Fruit fly (Drosophila melanogaster) whole organism, embryonic: Measurements from ENCODE around the gene syd.

Experiments
- Atf-2 ChIP-seq: fragments of 200-800 bp; sonication (Bioruptor generic); optimal IDR thresholded peaks from 2 replicates; lab custom pipeline; 2016; ENCODE audit warnings: missing biosample characterization, missing genetic modification characterization
- Awh ChIP-seq: fragments of 200-800 bp; sonication (Bioruptor generic); IDR thresholded peaks from 2 replicates; pipeline ENCODE4, ENCODE4 v1.3.6; 2022; ENCODE audit warnings: missing biosample characterization, missing genetic modification characterization
- BEAF-32 ChIP-seq: fragments of 200-800 bp; sonication (Bioruptor generic); optimal IDR thresholded peaks from 3 replicates; lab custom pipeline; 2017; ENCODE audit warnings: missing biosample characterization, missing genetic modification characterization, mild to moderate bottlenecking, moderate library complexity, missing genetic modification reagents
- CG10267 ChIP-seq: fragments of 200-800 bp; sonication (Bioruptor generic); optimal IDR thresholded peaks from 2 replicates; lab custom pipeline; 2018; ENCODE audit warnings: missing biosample characterization, mild to moderate bottlenecking, missing genetic modification characterization, moderate library complexity
- CG10543 ChIP-seq: fragments of 200-800 bp; sonication (Bioruptor generic); optimal IDR thresholded peaks from 3 replicates; lab custom pipeline; 2017; ENCODE audit warnings: missing biosample characterization, mild to moderate bottlenecking, missing genetic modification characterization, moderate library complexity
- CG11093 ChIP-seq: fragments of 200-800 bp; sonication (Bioruptor generic); IDR thresholded peaks from 3 replicates; pipeline ENCODE4 v1.3.6; 2022; ENCODE audit warnings: missing biosample characterization, missing genetic modification characterization
- CG11560 ChIP-seq: fragments of 200-800 bp; sonication (Bioruptor generic); IDR thresholded peaks from 3 replicates; pipeline ENCODE4 v1.3.6; 2022; ENCODE audit warnings: missing biosample characterization, missing genetic modification characterization
- CG13287 ChIP-seq: fragments of 200-800 bp; sonication (Bioruptor generic); IDR thresholded peaks from 2 replicates; pipeline ENCODE4 v1.3.6; 2022; ENCODE audit warnings: missing biosample characterization, missing genetic modification characterization; ENCODE audit not compliant: partially characterized antibody
- CG17328 ChIP-seq: fragments of 200-800 bp; sonication (Bioruptor generic); IDR thresholded peaks from 2 replicates; pipeline ENCODE4 v1.3.6; 2022; ENCODE audit warnings: missing biosample characterization, missing genetic modification characterization
- CG17361 ChIP-seq: fragments of 200-800 bp; sonication (Bioruptor generic); IDR thresholded peaks from 3 replicates; pipeline ENCODE4 v1.3.6; 2022; ENCODE audit warnings: missing biosample characterization, missing genetic modification characterization
- CG2120 ChIP-seq: fragments of 200-800 bp; sonication (Bioruptor generic); optimal IDR thresholded peaks from 3 replicates; lab custom pipeline; 2016; ENCODE audit warnings: missing biosample characterization, missing genetic modification characterization
- CG2678 ChIP-seq: fragments of 200-800 bp; sonication (Bioruptor generic); optimal IDR thresholded peaks from 3 replicates; lab custom pipeline; 2019; ENCODE audit warnings: missing biosample characterization, mild to moderate bottlenecking, missing genetic modification characterization, moderate library complexity
- CG32532 ChIP-seq: fragments of 200-800 bp; sonication (Bioruptor generic); IDR thresholded peaks from 2 replicates; pipeline ENCODE4 v1.3.6; 2022; ENCODE audit warnings: missing biosample characterization, missing genetic modification characterization
- CG32772 ChIP-seq: fragments of 200-800 bp; sonication (Bioruptor generic); IDR thresholded peaks from 2 replicates; pipeline ENCODE4 v1.3.6; 2022; ENCODE audit warnings: missing biosample characterization, missing genetic modification characterization
- CG3281 ChIP-seq: fragments of 200-800 bp; sonication (Bioruptor generic); optimal IDR thresholded peaks from 3 replicates; lab custom pipeline; 2017; ENCODE audit warnings: missing biosample characterization, mild to moderate bottlenecking, missing genetic modification characterization
- CG4404 ChIP-seq: fragments of 200-800 bp; sonication (Bioruptor generic); IDR thresholded peaks from 2 replicates; pipeline ENCODE4 v1.3.6; 2022; ENCODE audit warnings: missing biosample characterization, missing genetic modification characterization
- CG6272 ChIP-seq: fragments of 200-800 bp; sonication (Bioruptor generic); IDR thresholded peaks from 2 replicates; pipeline ENCODE4 v1.3.6; 2022; ENCODE audit warnings: missing biosample characterization, missing genetic modification characterization
- CG6654 ChIP-seq: fragments of 200-800 bp; sonication (Bioruptor generic); optimal IDR thresholded peaks from 2 replicates; lab custom pipeline; 2017; ENCODE audit warnings: missing biosample characterization, mild to moderate bottlenecking, missing genetic modification characterization
- CG7987 ChIP-seq: fragments of 200-800 bp; sonication (Bioruptor generic); optimal IDR thresholded peaks from 2 replicates; lab custom pipeline; 2018; ENCODE audit warnings: missing biosample characterization, mild to moderate bottlenecking, missing genetic modification characterization, moderate library complexity
- CG8944 ChIP-seq: fragments of 200-800 bp; sonication (Bioruptor generic); optimal IDR thresholded peaks from 3 replicates; lab custom pipeline; 2016; ENCODE audit warnings: missing biosample characterization, missing genetic modification characterization
- CG9609 ChIP-seq: fragments of 200-800 bp; sonication (Bioruptor generic); optimal IDR thresholded peaks from 3 replicates; lab custom pipeline; 2016; ENCODE audit warnings: missing biosample characterization, missing genetic modification characterization
- CG9817 ChIP-seq: fragments of 200-800 bp; sonication (Bioruptor generic); optimal IDR thresholded peaks from 2 replicates; lab custom pipeline; 2018; ENCODE audit warnings: missing biosample characterization, mild to moderate bottlenecking, missing genetic modification characterization, moderate library complexity
- Camta ChIP-seq: fragments of 200-800 bp; sonication (Bioruptor generic); optimal IDR thresholded peaks from 2 replicates; lab custom pipeline; 2016; ENCODE audit warnings: missing biosample characterization, missing genetic modification characterization
- Chrac-16 ChIP-seq: fragments of 200-800 bp; sonication (Bioruptor generic); optimal IDR thresholded peaks from 3 replicates; lab custom pipeline; 2016; ENCODE audit warnings: missing biosample characterization, missing genetic modification characterization
- CkIIα-i1 ChIP-seq: fragments of 200-800 bp; sonication (Bioruptor generic); IDR thresholded peaks from 2 replicates; pipeline ENCODE4 v1.3.6; 2022; ENCODE audit warnings: missing biosample characterization, missing genetic modification characterization
- Dbx ChIP-seq: fragments of 200-800 bp; sonication (Bioruptor generic); IDR thresholded peaks from 3 replicates; pipeline ENCODE4 v1.3.6; 2022; ENCODE audit warnings: missing biosample characterization, missing genetic modification characterization
- HmgD ChIP-seq: fragments of 200-800 bp; sonication (Bioruptor generic); optimal IDR thresholded peaks from 3 replicates; lab custom pipeline; 2016; ENCODE audit warnings: missing biosample characterization, missing genetic modification characterization
- Hmr ChIP-seq: fragments of 200-800 bp; sonication (Bioruptor generic); optimal IDR thresholded peaks from 3 replicates; lab custom pipeline; 2017; ENCODE audit warnings: mild to moderate bottlenecking, missing biosample characterization, missing genetic modification reagents, missing genetic modification characterization
- MBD-R2 ChIP-seq: fragments of 200-800 bp; sonication (Bioruptor generic); IDR thresholded peaks from 2 replicates; pipeline ENCODE4 v1.3.6; 2022; ENCODE audit warnings: missing biosample characterization, missing genetic modification characterization
- Nf-YB ChIP-seq: fragments of 200-800 bp; sonication (Bioruptor generic); optimal IDR thresholded peaks from 3 replicates; lab custom pipeline; 2019; ENCODE audit warnings: missing biosample characterization, mild to moderate bottlenecking, missing genetic modification characterization, moderate library complexity
- Nf-YC ChIP-seq: fragments of 200-800 bp; optimal IDR thresholded peaks from 3 replicates; lab custom pipeline; 2019; ENCODE audit warnings: missing biosample characterization, mild to moderate bottlenecking, missing genetic modification characterization, moderate library complexity
- abd-A ChIP-seq: fragments of 200-800 bp; sonication (Bioruptor generic); optimal IDR thresholded peaks from 3 replicates; lab custom pipeline; 2019; ENCODE audit warnings: missing biosample characterization, mild to moderate bottlenecking, missing genetic modification characterization, moderate library complexity
- ato ChIP-seq: fragments of 200-800 bp; sonication (Bioruptor generic); IDR thresholded peaks from 2 replicates; pipeline ENCODE4 v1.3.6; 2022; ENCODE audit warnings: missing biosample characterization, missing genetic modification characterization; ENCODE audit not compliant: partially characterized antibody
- cg ChIP-seq: fragments of 200-800 bp; sonication (Bioruptor generic); optimal IDR thresholded peaks from 3 replicates; lab custom pipeline; 2019; ENCODE audit warnings: missing biosample characterization, mild to moderate bottlenecking, missing genetic modification characterization, moderate library complexity
- chif ChIP-seq, 2 experiments: fragments of 200-800 bp; sonication (Bioruptor generic); optimal IDR thresholded peaks; 3 replicates each; lab custom pipeline; 2016; ENCODE audit warnings: missing biosample characterization in 2 of 2, missing genetic modification characterization in 2 of 2
- crol ChIP-seq: fragments of 200-800 bp; sonication (Bioruptor generic); IDR thresholded peaks from 2 replicates; pipeline ENCODE4 v1.3.6; 2022; ENCODE audit warnings: missing biosample characterization, missing genetic modification characterization
- dan ChIP-seq: fragments of 200-800 bp; sonication (Bioruptor generic); IDR thresholded peaks from 2 replicates; pipeline ENCODE4 v1.3.6; 2022; ENCODE audit warnings: missing biosample characterization, missing genetic modification characterization
- ewg ChIP-seq: fragments of 200-800 bp; sonication (Bioruptor generic); optimal IDR thresholded peaks from 3 replicates; lab custom pipeline; 2017; ENCODE audit warnings: mild to moderate bottlenecking, missing biosample characterization, missing genetic modification reagents, missing genetic modification characterization
- exex ChIP-seq: fragments of 200-800 bp; sonication (Bioruptor generic); optimal IDR thresholded peaks from 4 replicates; lab custom pipeline; 2018; ENCODE audit warnings: missing biosample characterization, mild to moderate bottlenecking, missing genetic modification characterization, moderate library complexity
- lab ChIP-seq: fragments of 200-800 bp; sonication (Bioruptor generic); optimal IDR thresholded peaks from 3 replicates; lab custom pipeline; 2017; ENCODE audit warnings: missing biosample characterization, missing genetic modification characterization, mild to moderate bottlenecking, moderate library complexity, missing genetic modification reagents
- lbe ChIP-seq: fragments of 200-800 bp; sonication (Bioruptor generic); optimal IDR thresholded peaks from 2 replicates; lab custom pipeline; 2016; ENCODE audit warnings: missing biosample characterization, mild to moderate bottlenecking, missing genetic modification characterization
- otp ChIP-seq: fragments of 200-800 bp; sonication (Bioruptor generic); IDR thresholded peaks from 3 replicates; pipeline ENCODE4, ENCODE4 v1.3.6; 2022; ENCODE audit warnings: missing biosample characterization, missing genetic modification characterization
- pan ChIP-seq, 4 experiments: fragments of >200 bp in 3 of 4; fragments of 200-800 bp in 1 of 4; sonication (Bioruptor generic) in 1 of 4; optimal IDR thresholded peaks in 3 of 4; IDR thresholded peaks in 1 of 4; 2 replicates each; pipeline versions ENCODE4 v1.3.6 to Lab custom; 2017 to 2022; ENCODE audit warnings: missing biosample characterization in 2 of 4, missing genetic modification characterization in 2 of 4, mixed read lengths in 1 of 4
- seq ChIP-seq: fragments of 200-800 bp; sonication (Bioruptor generic); IDR thresholded peaks from 2 replicates; pipeline ENCODE4 v1.3.6; 2022; ENCODE audit warnings: missing biosample characterization, missing genetic modification characterization
- sug ChIP-seq: fragments of 200-800 bp; optimal IDR thresholded peaks from 2 replicates; lab custom pipeline; 2019; ENCODE audit warnings: missing biosample characterization, mild to moderate bottlenecking, missing genetic modification characterization, moderate library complexity
- tin ChIP-seq: fragments of 200-800 bp; sonication (Bioruptor generic); optimal IDR thresholded peaks from 3 replicates; lab custom pipeline; 2016; ENCODE audit warnings: missing biosample characterization, missing genetic modification characterization
- ttk ChIP-seq: fragments of 200-800 bp; sonication (Bioruptor generic); IDR thresholded peaks from 2 replicates; pipeline ENCODE4 v2.1.2; 2022; ENCODE audit warnings: missing biosample characterization, missing genetic modification characterization

The syd gene

DNA sequence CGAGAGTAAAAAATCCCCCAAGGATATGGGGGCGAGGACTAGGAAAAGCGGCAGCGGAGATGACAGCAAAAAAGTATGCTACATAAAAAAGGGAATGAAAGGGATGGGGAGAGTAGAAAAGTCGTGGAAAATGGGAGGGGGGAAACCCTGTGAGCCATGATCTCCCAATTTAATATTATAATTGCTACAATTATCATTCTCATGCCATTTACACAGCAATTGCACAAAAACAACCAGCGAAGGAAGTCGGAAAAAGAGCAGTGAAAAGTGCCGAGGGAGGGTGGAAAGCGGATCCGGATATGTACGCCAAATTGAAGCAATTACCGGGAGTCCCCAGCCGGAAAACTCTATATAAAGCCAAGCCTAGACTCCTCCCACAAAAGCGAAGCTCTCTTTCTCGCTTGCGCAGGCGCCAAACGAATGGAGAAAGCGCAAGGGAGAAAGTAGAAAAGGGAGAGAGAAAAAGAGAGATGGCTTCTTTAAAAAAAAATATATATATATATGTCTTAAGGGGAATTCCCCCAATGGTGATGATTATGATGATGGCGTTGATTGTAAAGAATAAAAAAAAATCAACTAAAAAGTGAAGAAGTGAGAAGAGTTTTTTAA is 32.6 kb upstream of the syd start (continued):
- no peak for TF ChIP-seq CG10543 (GFP tag; lab: Kevin White, UChicago)
- TF ChIP-seq CkIIα-i1 (GFP tag; lab: Robert Waterston, UW), result no peak
- peak; percentile 86 for TF ChIP-seq Nf-YB
- TF ChIP-seq CG6272 (GFP tag; lab: Robert Waterston, UW), result no peak
- no peak for TF ChIP-seq CG10267
- no peak for TF ChIP-seq CG2678
- TF ChIP-seq, all 482 proteins: peak for 10

DNA sequence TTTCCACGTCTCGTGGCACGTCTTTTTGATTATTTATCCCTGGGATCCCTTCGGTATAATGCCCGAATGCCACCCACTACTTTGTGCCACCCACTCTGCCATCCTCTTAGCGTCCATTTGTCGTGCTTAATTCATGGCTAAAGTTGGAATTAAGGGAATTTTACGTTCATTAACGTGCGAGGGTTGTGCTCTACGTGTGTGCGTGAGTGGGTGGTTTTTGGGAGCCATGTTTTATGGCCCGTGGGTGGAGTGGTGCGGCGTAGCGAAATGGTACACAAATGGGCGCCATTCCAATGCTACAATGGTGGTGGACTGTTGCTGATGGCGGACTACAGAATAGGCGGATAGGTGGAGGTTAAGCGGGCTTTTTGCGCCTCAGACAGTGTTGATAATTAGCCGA is 31.3 kb upstream of the syd start:
- 0 out of 3 replicates have a peak, but pooled peaks have one; percentile 17 for TF ChIP-seq CG11560 (tag; lab: Robert Waterston, UW)
- peak; percentile 7 for TF ChIP-seq ewg (GFP tag; lab: Kevin White, UChicago)
- peak; percentile 15; the same call in 1 of the 2 replicates for TF ChIP-seq CG32532 (GFP tag; lab: Robert Waterston, UW)
- TF ChIP-seq Awh (GFP tag; lab: Robert Waterston, UW), result no peak
- TF ChIP-seq seq (GFP tag; lab: Robert Waterston, UW), result peak; percentile 76; the same call in 1 of the 2 replicates
- no peak for TF ChIP-seq ato (GFP tag; lab: Robert Waterston, UW)
- TF ChIP-seq sug (tag; lab: Kevin White, UChicago), result no peak
- TF ChIP-seq exex (tag; lab: Kevin White, UChicago), result peak; percentile 75
- TF ChIP-seq ttk (GFP tag; lab: Robert Waterston, UW), result 0 out of 2 replicates have a peak, but pooled peaks have one; percentile 20
- TF ChIP-seq cg (GFP tag; lab: Kevin White, UChicago), result no peak
- TF ChIP-seq CG13287 (GFP tag; lab: Robert Waterston, UW), result no peak
- no peak for TF ChIP-seq CG7987 (GFP tag; lab: Kevin White, UChicago)
- no peak for TF ChIP-seq CG2120 (GFP tag; lab: Kevin White, UChicago)
- TF ChIP-seq CG11093, result no peak
- TF ChIP-seq Nf-YB, result peak; percentile 72
- TF ChIP-seq CG4404, result no peak
- no peak for TF ChIP-seq tin (GFP tag; lab: Kevin White, UChicago)
- TF ChIP-seq CG9817 (tag; lab: Kevin White, UChicago), result no peak
- peak; percentile 80 for TF ChIP-seq Nf-YC
- TF ChIP-seq BEAF-32 (GFP tag; lab: Kevin White, UChicago), result no peak
- TF ChIP-seq Atf-2, result no peak
- TF ChIP-seq lbe (GFP tag; lab: Kevin White, UChicago), result no peak
- peak; percentile 12; the same call in 1 of the 2 replicates for TF ChIP-seq crol (GFP tag; lab: Robert Waterston, UW)
- TF ChIP-seq abd-A (tag; lab: Kevin White, UChicago), result peak; percentile 66

DNA sequence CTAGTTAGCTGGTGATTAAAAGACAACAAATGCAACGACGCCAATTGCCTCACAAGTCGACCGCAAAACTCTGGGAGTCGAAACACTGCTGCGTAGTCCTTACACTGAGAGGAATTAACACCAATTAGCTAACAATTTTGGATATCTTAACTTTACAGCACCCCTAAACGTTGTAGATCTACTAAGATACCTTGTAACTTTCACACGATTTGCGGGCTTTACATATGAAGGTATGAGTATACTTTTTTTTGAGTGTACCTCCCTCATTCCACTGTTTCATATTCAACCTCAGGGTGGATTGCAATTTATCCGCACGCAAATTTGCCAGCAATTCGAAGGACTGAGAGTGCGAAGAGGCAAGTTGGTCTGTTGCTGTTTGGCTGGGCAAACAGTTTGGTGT is 27.6 kb upstream of the syd start:
- TF ChIP-seq lab (GFP tag; lab: Kevin White, UChicago), result no peak
- TF ChIP-seq CG13287 (GFP tag; lab: Robert Waterston, UW), result no peak
- no peak for TF ChIP-seq HmgD (GFP tag; lab: Kevin White, UChicago)
- no peak for TF ChIP-seq chif (GFP tag; optimal IDR thresholded peaks at IDR 0.05; lab: Kevin White, UChicago)
- TF ChIP-seq CG8944 (GFP tag; lab: Kevin White, UChicago), result no peak
- TF ChIP-seq CG9609, result no peak
- TF ChIP-seq Camta (GFP tag; lab: Kevin White, UChicago), result no peak
- TF ChIP-seq Dbx (GFP tag; lab: Robert Waterston, UW), result no peak
- TF ChIP-seq pan (optimal IDR thresholded peaks at IDR 0.05; lab: Kevin White, UChicago), result no peak
- TF ChIP-seq pan (GFP tag; optimal IDR thresholded peaks at IDR 0.05 in 1 of 2, IDR thresholded peaks at IDR 0.05 in 1 of 2), result peak in 1 of 2 experiments; percentile 10
- TF ChIP-seq dan, result no peak
- TF ChIP-seq CG17361 (GFP tag; lab: Robert Waterston, UW), result no peak
- 0 out of 2 replicates have a peak, but pooled peaks have one; percentile 37 for TF ChIP-seq CG17328 (GFP tag; lab: Robert Waterston, UW)
- no peak for TF ChIP-seq CG3281 (GFP tag; lab: Kevin White, UChicago)
- TF ChIP-seq CG6654 (GFP tag; lab: Kevin White, UChicago), result no peak
- TF ChIP-seq Hmr (GFP tag; lab: Kevin White, UChicago), result no peak
- TF ChIP-seq CG11093, result no peak
- 0 out of 3 replicates have a peak, but pooled peaks have one; percentile 31 for TF ChIP-seq otp (GFP tag; lab: Robert Waterston, UW)
- TF ChIP-seq Chrac-16 (GFP tag; lab: Kevin White, UChicago), result peak; percentile 26
- TF ChIP-seq exex (tag; lab: Kevin White, UChicago), result no peak
- no peak for TF ChIP-seq MBD-R2
- TF ChIP-seq CG32772 (GFP tag; lab: Robert Waterston, UW), result no peak
